Worm (Caenorhabditis elegans) whole organism, L2 larva: ENCODE results near the gene F42D1.4.

ENCODE experiments used
- F13H6.1 ChIP-seq: sonication (generic microtip); optimal IDR thresholded peaks from 2 replicates; lab custom pipeline; 2016; ENCODE audit warnings: missing genetic modification characterization, missing compliant biosample characterization
- Y55F3AM.14 ChIP-seq: fragments of 200-800 bp; sonication (Bioruptor generic); optimal IDR thresholded peaks from 2 replicates; lab custom pipeline; 2018; ENCODE audit warnings: mild to moderate bottlenecking, missing genetic modification characterization, missing compliant biosample characterization
- ZK546.5 ChIP-seq: sonication (generic microtip); optimal IDR thresholded peaks from 2 replicates; lab custom pipeline; 2017; ENCODE audit warnings: missing biosample characterization, missing genetic modification characterization
- aly-2 ChIP-seq: fragments of 150-350 bp; optimal IDR thresholded peaks from 2 replicates; lab custom pipeline; 2014; ENCODE audit warnings: missing biosample characterization, missing genetic modification characterization
- ceh-82 ChIP-seq: fragments of 150-350 bp; optimal IDR thresholded peaks from 2 replicates; lab custom pipeline; 2014; ENCODE audit warnings: missing biosample characterization, missing genetic modification characterization
- crh-2 ChIP-seq: sonication (generic microtip); optimal IDR thresholded peaks from 2 replicates; lab custom pipeline; 2017; ENCODE audit warnings: missing biosample characterization, missing genetic modification characterization
- dmd-4 ChIP-seq: sonication (generic microtip); optimal IDR thresholded peaks from 2 replicates; lab custom pipeline; 2017; ENCODE audit warnings: missing biosample characterization, missing genetic modification characterization
- egl-27 ChIP-seq: sonication (generic microtip); optimal IDR thresholded peaks from 3 replicates; lab custom pipeline; 2017; ENCODE audit warnings: missing biosample characterization, missing genetic modification reagents, missing genetic modification characterization
- elt-1 ChIP-seq: fragments of 150-350 bp; optimal IDR thresholded peaks from 2 replicates; lab custom pipeline; 2014; ENCODE audit warnings: missing biosample characterization, missing genetic modification characterization
- elt-3 ChIP-seq: sonication (generic microtip); optimal IDR thresholded peaks from 2 replicates; lab custom pipeline; 2017; ENCODE audit warnings: missing biosample characterization, missing genetic modification characterization
- fos-1 ChIP-seq: fragments of 150-350 bp; optimal IDR thresholded peaks from 2 replicates; lab custom pipeline; 2014; ENCODE audit warnings: missing biosample characterization, missing genetic modification characterization
- lin-11 ChIP-seq: fragments of 150-350 bp; sonication (generic microtip); optimal IDR thresholded peaks from 2 replicates; lab custom pipeline; 2014; ENCODE audit warnings: missing biosample characterization, missing genetic modification characterization, inconsistent platforms, mixed read lengths
- lin-13 ChIP-seq: fragments of 150-350 bp; optimal IDR thresholded peaks from 2 replicates; lab custom pipeline; 2014; ENCODE audit warnings: missing biosample characterization, missing genetic modification reagents, missing genetic modification characterization
- lin-39 ChIP-seq: fragments of 150-350 bp; optimal IDR thresholded peaks from 2 replicates; lab custom pipeline; 2014; ENCODE audit warnings: missing biosample characterization, missing genetic modification reagents, missing genetic modification characterization
- lsy-2 ChIP-seq, 2 experiments: fragments of 150-350 bp in 1 of 2; sonication (generic microtip) in 1 of 2; optimal IDR thresholded peaks; 2 replicates each; lab custom pipeline; 2014 to 2017; ENCODE audit warnings: missing biosample characterization in 2 of 2, missing genetic modification characterization in 2 of 2
- mab-5 ChIP-seq: fragments of 150-350 bp; optimal IDR thresholded peaks from 2 replicates; lab custom pipeline; 2014; ENCODE audit warnings: missing biosample characterization, missing genetic modification characterization
- mbf-1 ChIP-seq: sonication (generic microtip); optimal IDR thresholded peaks from 2 replicates; lab custom pipeline; 2017; ENCODE audit warnings: missing biosample characterization, missing genetic modification characterization
- nhr-10 ChIP-seq: sonication (generic microtip); optimal IDR thresholded peaks from 2 replicates; lab custom pipeline; 2017; ENCODE audit warnings: missing biosample characterization, missing genetic modification characterization
- nhr-129 ChIP-seq: fragments of 150-350 bp; optimal IDR thresholded peaks from 2 replicates; lab custom pipeline; 2014; ENCODE audit warnings: missing biosample characterization, missing genetic modification characterization
- nhr-23 ChIP-seq: fragments of 150-350 bp; optimal IDR thresholded peaks from 2 replicates; lab custom pipeline; 2014; ENCODE audit warnings: missing biosample characterization, missing genetic modification reagents, missing genetic modification characterization
- nhr-237 ChIP-seq: fragments of 150-350 bp; optimal IDR thresholded peaks from 2 replicates; lab custom pipeline; 2014; ENCODE audit warnings: missing biosample characterization, missing genetic modification characterization
- nhr-25 ChIP-seq: fragments of 150-350 bp; sonication (generic microtip); optimal IDR thresholded peaks from 3 replicates; lab custom pipeline; 2014; ENCODE audit warnings: missing biosample characterization, missing genetic modification characterization
- nhr-6 ChIP-seq: fragments of 150-350 bp; optimal IDR thresholded peaks from 2 replicates; lab custom pipeline; 2014; ENCODE audit warnings: missing biosample characterization, missing genetic modification characterization
- nhr-77 ChIP-seq: fragments of 150-350 bp; optimal IDR thresholded peaks from 2 replicates; lab custom pipeline; 2014; ENCODE audit warnings: missing biosample characterization, missing genetic modification characterization
- peb-1 ChIP-seq: fragments of 150-350 bp; optimal IDR thresholded peaks from 2 replicates; lab custom pipeline; 2014; ENCODE audit warnings: missing biosample characterization, missing genetic modification characterization
- sem-4 ChIP-seq: fragments of 150-350 bp; optimal IDR thresholded peaks from 2 replicates; lab custom pipeline; 2014; ENCODE audit warnings: missing biosample characterization, missing genetic modification reagents, missing genetic modification characterization
- skn-1 ChIP-seq: sonication (generic microtip); optimal IDR thresholded peaks from 2 replicates; lab custom pipeline; 2017; ENCODE audit warnings: missing biosample characterization, missing genetic modification characterization
- sma-3 ChIP-seq: sonication (generic microtip); optimal IDR thresholded peaks from 2 replicates; lab custom pipeline; 2016; ENCODE audit warnings: missing genetic modification reagents, missing genetic modification characterization, missing compliant biosample characterization
- sma-9 ChIP-seq, 2 experiments: fragments of 150-350 bp in 1 of 2; sonication (generic microtip) in 1 of 2; optimal IDR thresholded peaks; 2 replicates each; lab custom pipeline; 2014 to 2016; ENCODE audit warnings: missing genetic modification characterization in 2 of 2, mild to moderate bottlenecking in 1 of 2, missing biosample characterization in 1 of 2, missing compliant biosample characterization in 1 of 2, missing genetic modification reagents in 1 of 2, moderate library complexity in 1 of 2
- unc-55 ChIP-seq: fragments of 150-350 bp; sonication (generic microtip); optimal IDR thresholded peaks from 3 replicates; lab custom pipeline; 2014; ENCODE audit warnings: missing biosample characterization, missing genetic modification reagents, missing genetic modification characterization
- unc-62 ChIP-seq: fragments of 150-350 bp; optimal IDR thresholded peaks from 2 replicates; lab custom pipeline; 2014; ENCODE audit warnings: missing biosample characterization, missing genetic modification reagents, missing genetic modification characterization
- zag-1 ChIP-seq: fragments of 150-350 bp; optimal IDR thresholded peaks from 2 replicates; lab custom pipeline; 2014; ENCODE audit warnings: missing biosample characterization, missing genetic modification characterization
- ztf-1 ChIP-seq: fragments of 200-800 bp; sonication (Bioruptor generic); conservative IDR thresholded peaks from 2 replicates; pipeline ENCODE4 v1.3.6; 2022; ENCODE audit warnings: missing genetic modification characterization, missing compliant biosample characterization
- ztf-11 ChIP-seq: sonication (generic microtip); optimal IDR thresholded peaks from 2 replicates; lab custom pipeline; 2017; ENCODE audit warnings: missing biosample characterization, missing genetic modification characterization
- ztf-4 ChIP-seq: fragments of 150-350 bp; optimal IDR thresholded peaks from 2 replicates; lab custom pipeline; 2014; ENCODE audit warnings: missing biosample characterization, missing genetic modification characterization

The F42D1.4 gene

DNA sequence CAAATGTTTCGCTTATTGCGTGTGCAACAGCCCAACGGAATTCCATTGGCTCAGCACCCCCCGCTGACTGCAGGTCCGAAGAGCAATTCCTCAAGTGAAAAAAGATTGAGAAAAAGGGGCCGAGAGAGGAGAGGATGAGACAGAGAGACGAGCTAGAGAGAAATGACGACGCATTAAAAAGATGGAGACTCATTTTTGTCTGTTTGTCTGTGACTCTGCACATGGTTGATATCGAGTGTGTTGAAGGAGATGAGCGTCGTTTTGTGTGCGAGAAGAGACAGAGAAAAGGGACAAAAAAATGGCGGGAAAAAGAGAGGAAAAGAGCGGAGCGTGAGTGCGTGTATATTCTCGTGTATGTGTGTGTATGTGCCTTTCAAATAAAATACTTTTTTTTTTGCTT is 34.0 kb downstream of the F42D1.4 start (continued):
- TF ChIP-seq nhr-77 (tag; lab: Kevin White, UChicago) (no peak), Y55F3AM.14 (GFP tag; lab: Kevin White, UChicago) (peak; percentile 81), aly-2 (tag; lab: Kevin White, UChicago) (no peak), mbf-1 (tag; lab: Kevin White, UChicago) (no peak), ztf-4 (tag; lab: Kevin White, UChicago) (peak; percentile 78), fos-1 (tag; lab: Kevin White, UChicago) (peak; percentile 97), nhr-10 (tag; lab: Kevin White, UChicago) (no peak), ztf-1 (GFP tag; lab: Robert Waterston, UW) (no peak), nhr-129 (tag; lab: Kevin White, UChicago) (peak; percentile 98)

DNA sequence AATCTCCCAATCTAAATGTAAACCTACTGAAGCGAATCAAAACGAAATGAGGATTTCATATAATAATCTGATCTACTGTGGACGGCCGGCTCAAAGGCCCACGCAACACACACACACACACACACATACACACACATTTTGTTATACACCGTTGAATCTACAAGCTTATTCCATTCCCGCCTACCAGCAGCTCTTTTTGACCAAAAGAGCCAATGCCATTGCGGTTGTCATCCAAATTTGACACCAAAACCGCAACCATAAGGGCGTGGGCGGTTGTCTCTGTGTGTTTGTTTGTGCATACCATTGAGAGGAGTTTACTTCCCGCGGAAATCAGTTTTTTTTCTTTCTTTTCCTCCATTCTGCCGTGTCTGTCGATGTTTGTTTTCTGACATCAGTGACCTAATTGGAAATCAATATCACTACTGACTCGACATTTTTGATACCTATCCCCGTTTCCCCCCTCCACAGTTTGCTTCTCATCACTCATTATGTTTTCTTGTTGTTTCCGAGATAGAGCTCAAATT is 35.9 kb downstream of the F42D1.4 start:
- TF ChIP-seq lin-11 (no peak), fos-1 (tag; lab: Kevin White, UChicago) (no peak), crh-2 (tag; lab: Kevin White, UChicago) (no peak), nhr-10 (tag; lab: Kevin White, UChicago) (no peak), nhr-77 (tag; lab: Kevin White, UChicago) (no peak), ZK546.5 (no peak), sem-4 (tag; lab: Kevin White, UChicago) (no peak), Y55F3AM.14 (GFP tag; lab: Kevin White, UChicago) (no peak), peb-1 (no peak), ceh-82 (no peak), unc-62 (no peak), lin-39 (tag; lab: Kevin White, UChicago) (no peak), nhr-6 (tag; lab: Kevin White, UChicago) (no peak), dmd-4 (no peak), egl-27 (tag; lab: Kevin White, UChicago) (no peak), F13H6.1 (no peak)

DNA sequence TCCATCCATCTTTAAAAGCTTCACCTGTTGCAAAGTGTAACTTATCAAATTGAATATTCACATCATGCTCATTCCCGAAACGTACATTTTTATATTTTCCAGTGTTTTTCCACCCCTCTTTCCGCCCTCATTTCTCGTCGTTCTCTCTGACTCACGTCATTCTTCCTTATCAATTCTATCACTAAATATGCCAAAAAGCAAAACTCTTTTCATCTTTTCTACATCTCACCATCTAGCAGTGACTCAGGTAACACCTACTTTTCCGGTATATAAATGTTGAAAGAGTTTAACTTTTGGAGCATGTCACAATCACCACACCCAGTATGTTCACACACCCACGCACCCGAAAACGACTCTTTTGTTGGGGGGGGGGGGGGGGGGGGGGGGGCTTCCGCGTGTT is 37.4 kb downstream of the F42D1.4 start:
- TF ChIP-seq sma-9 (GFP tag; optimal IDR thresholded peaks at IDR 0.05; lab: Kevin White, UChicago) (peak; percentile 14), sma-9 (tag; optimal IDR thresholded peaks at IDR 0.05; lab: Kevin White, UChicago) (no peak), fos-1 (tag; lab: Kevin White, UChicago) (peak; percentile 81), elt-3 (tag; lab: Kevin White, UChicago) (no peak)

DNA sequence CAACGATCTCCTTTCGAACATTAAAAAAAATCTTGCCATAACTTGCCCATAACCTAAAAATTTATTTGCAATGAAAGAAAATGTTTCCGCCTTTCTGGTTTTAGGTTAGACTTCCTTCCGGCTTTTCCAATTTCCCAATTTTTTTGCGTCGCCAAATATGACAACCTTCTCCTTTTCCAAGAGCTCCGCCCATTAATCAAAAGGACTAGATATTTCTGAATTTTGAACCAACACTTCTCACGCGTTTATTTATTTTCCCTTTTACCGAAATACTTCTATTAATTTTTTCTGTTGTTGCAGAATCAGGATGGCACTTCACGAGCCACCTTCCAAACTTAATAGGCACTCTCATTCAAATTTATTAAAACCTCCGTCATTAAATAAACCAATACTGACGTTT is 38.6 kb downstream of the F42D1.4 start, which contains the start of gene egrh-1:
TSS of gene egrh-1 (plus strand) at position 301 of the 400 bp plus-strand sequence.
- no peak for TF ChIP-seq sma-3
- no peak for TF ChIP-seq aly-2 (tag; lab: Kevin White, UChicago)
- no peak for TF ChIP-seq nhr-23 (tag; lab: Kevin White, UChicago)
- no peak for TF ChIP-seq peb-1
- TF ChIP-seq ceh-82: no peak
- no peak for TF ChIP-seq zag-1 (tag; lab: Kevin White, UChicago)
- no peak for TF ChIP-seq lin-13
- TF ChIP-seq ztf-11: no peak
- no peak for TF ChIP-seq ztf-1 (GFP tag; lab: Robert Waterston, UW)
- TF ChIP-seq lsy-2 (tag; optimal IDR thresholded peaks at IDR 0.05; lab: Kevin White, UChicago): no peak
- TF ChIP-seq Y55F3AM.14 (GFP tag; lab: Kevin White, UChicago): no peak
- no peak for TF ChIP-seq mab-5
- TF ChIP-seq elt-1: no peak
- no peak for TF ChIP-seq skn-1 (tag; lab: Kevin White, UChicago)
- no peak for TF ChIP-seq nhr-237 (tag; lab: Kevin White, UChicago)
- TF ChIP-seq ZK546.5: no peak
- TF ChIP-seq mbf-1 (tag; lab: Kevin White, UChicago): no peak

DNA sequence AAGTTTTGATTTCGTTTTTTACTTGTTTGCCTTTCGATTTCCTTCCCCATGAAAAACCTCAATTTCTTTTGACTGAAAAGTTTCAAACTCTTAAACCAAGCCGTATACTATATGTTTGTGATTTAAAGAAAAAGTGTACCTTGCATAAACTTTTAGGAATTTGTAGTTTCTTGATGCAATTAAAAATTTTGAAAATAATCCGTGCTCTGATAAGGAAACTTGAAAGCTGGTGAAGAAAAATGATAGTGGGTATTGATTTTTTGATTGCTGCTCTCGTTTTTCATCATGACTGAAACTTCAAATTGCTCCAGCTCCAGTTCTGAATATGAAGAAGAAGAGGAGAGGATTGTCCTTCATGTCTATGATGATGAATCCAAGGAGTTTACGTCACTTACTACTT is 42.0 kb downstream of the F42D1.4 start, which contains the start of gene acd-3:
TSS of gene acd-3 (plus strand) at position 222 of the 400 bp plus-strand sequence.
- TF ChIP-seq nhr-25 (tag; lab: Kevin White, UChicago): no peak
- no peak for TF ChIP-seq unc-55 (GFP tag; lab: Kevin White, UChicago)
- peak; percentile 34 for TF ChIP-seq crh-2 (tag; lab: Kevin White, UChicago)
- no peak for TF ChIP-seq nhr-10 (tag; lab: Kevin White, UChicago)
- no peak for TF ChIP-seq peb-1
- no peak for TF ChIP-seq elt-3 (tag; lab: Kevin White, UChicago)
- TF ChIP-seq fos-1 (tag; lab: Kevin White, UChicago): peak; percentile 50
